Worm (Caenorhabditis elegans) whole organism, mixed stage, embryonic: ENCODE results near the gene sto-2.

Experiments used
- M03D4.4 ChIP-seq: sonication (generic microtip); optimal IDR thresholded peaks from 2 replicates; lab custom pipeline; 2017; ENCODE audit warnings: mild to moderate bottlenecking, missing genetic modification characterization, missing compliant biosample characterization
- bed-3 ChIP-seq: fragments of 200-800 bp; sonication (Bioruptor generic); optimal IDR thresholded peaks from 3 replicates; lab custom pipeline; 2018; ENCODE audit warnings: mild to moderate bottlenecking, missing genetic modification characterization, moderate library complexity, missing compliant biosample characterization
- blmp-1 ChIP-seq: fragments of 150-350 bp; optimal IDR thresholded peaks from 2 replicates; lab custom pipeline; 2014; ENCODE audit warnings: missing biosample characterization, missing genetic modification characterization
- ceh-83 ChIP-seq: fragments of 200-800 bp; sonication (Bioruptor generic); optimal IDR thresholded peaks from 2 replicates; lab custom pipeline; 2018; ENCODE audit warnings: mild to moderate bottlenecking, missing genetic modification characterization, missing compliant biosample characterization
- cnd-1 ChIP-seq: fragments of 200-800 bp; sonication (Bioruptor generic); optimal IDR thresholded peaks from 2 replicates; lab custom pipeline; 2018; ENCODE audit warnings: mild to moderate bottlenecking, missing genetic modification characterization, missing compliant biosample characterization
- elt-3 ChIP-seq: fragments of 150-350 bp; optimal IDR thresholded peaks from 2 replicates; lab custom pipeline; 2014; ENCODE audit warnings: missing biosample characterization, missing genetic modification characterization
- flh-1 ChIP-seq: fragments of 200-800 bp; sonication (Bioruptor generic); optimal IDR thresholded peaks from 2 replicates; lab custom pipeline; 2018; ENCODE audit warnings: mild to moderate bottlenecking, missing genetic modification characterization, moderate library complexity, missing compliant biosample characterization
- ham-2 ChIP-seq: fragments of 200-800 bp; sonication (Bioruptor generic); optimal IDR thresholded peaks from 2 replicates; lab custom pipeline; 2018; ENCODE audit warnings: mild to moderate bottlenecking, missing genetic modification characterization, missing compliant biosample characterization
- hlh-1 ChIP-seq: fragments of 150-350 bp; optimal IDR thresholded peaks from 2 replicates; lab custom pipeline; 2014; ENCODE audit warnings: missing biosample characterization, missing genetic modification reagents, missing genetic modification characterization
- lin-13 ChIP-seq: fragments of 150-350 bp; optimal IDR thresholded peaks from 2 replicates; lab custom pipeline; 2014; ENCODE audit warnings: missing biosample characterization, missing genetic modification characterization
- mab-5 ChIP-seq: fragments of 150-350 bp; optimal IDR thresholded peaks from 2 replicates; lab custom pipeline; 2014; ENCODE audit warnings: missing biosample characterization, missing genetic modification characterization
- mep-1 ChIP-seq: fragments of 150-350 bp; optimal IDR thresholded peaks from 2 replicates; lab custom pipeline; 2017; ENCODE audit warnings: missing biosample characterization, missing genetic modification reagents, missing genetic modification characterization, inconsistent platforms
- mls-2 ChIP-seq: sonication (generic microtip); optimal IDR thresholded peaks from 2 replicates; lab custom pipeline; 2016; ENCODE audit warnings: mild to moderate bottlenecking, missing genetic modification characterization, moderate library complexity, missing compliant biosample characterization
- nhr-12 ChIP-seq: fragments of 150-350 bp; optimal IDR thresholded peaks from 2 replicates; lab custom pipeline; 2014; ENCODE audit warnings: missing biosample characterization, missing genetic modification characterization
- nhr-2 ChIP-seq: fragments of 150-350 bp; optimal IDR thresholded peaks from 2 replicates; lab custom pipeline; 2014; ENCODE audit warnings: missing biosample characterization, missing genetic modification characterization
- nhr-76 ChIP-seq: sonication (generic microtip); optimal IDR thresholded peaks from 2 replicates; lab custom pipeline; 2017; ENCODE audit warnings: missing biosample characterization, missing genetic modification characterization
- sem-2 ChIP-seq: fragments of 200-800 bp; sonication (Bioruptor generic); optimal IDR thresholded peaks from 2 replicates; lab custom pipeline; 2018; ENCODE audit warnings: mild to moderate bottlenecking, missing genetic modification characterization, missing compliant biosample characterization
- snpc-4 ChIP-seq: fragments of 150-350 bp; optimal IDR thresholded peaks from 2 replicates; lab custom pipeline; 2014; ENCODE audit warnings: missing biosample characterization, missing genetic modification characterization
- sptf-1 ChIP-seq: sonication (generic microtip); optimal IDR thresholded peaks from 2 replicates; lab custom pipeline; 2017; ENCODE audit warnings: mild to moderate bottlenecking, missing genetic modification characterization, moderate library complexity, missing compliant biosample characterization
- unc-62 ChIP-seq: fragments of 150-350 bp; optimal IDR thresholded peaks from 2 replicates; lab custom pipeline; 2014; ENCODE audit warnings: missing biosample characterization, missing genetic modification reagents, missing genetic modification characterization

The sto-2 gene

DNA sequence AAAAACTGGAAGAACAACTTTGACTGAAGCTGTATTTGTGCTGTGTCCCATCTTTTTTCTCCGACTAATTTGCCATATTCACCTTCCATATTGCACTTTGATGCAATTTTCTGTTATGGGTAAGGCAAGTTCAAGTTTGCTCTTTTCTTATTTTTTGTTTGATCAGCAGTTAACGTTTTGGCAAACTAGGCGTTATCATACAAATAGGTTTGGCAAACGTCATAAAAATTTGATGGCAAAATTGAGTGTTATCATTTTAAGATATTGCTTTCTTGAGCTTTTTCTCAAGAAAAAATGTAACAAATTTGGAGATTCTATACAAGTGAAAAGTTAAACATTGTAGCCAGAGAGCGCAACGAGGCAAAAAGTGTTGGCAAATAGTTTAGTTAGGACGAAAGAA is 61.2 kb downstream of the sto-2 start:
- TF ChIP-seq bed-3 (GFP tag; lab: Kevin White, UChicago) (no peak), hlh-1 (no peak), M03D4.4 (tag; lab: Kevin White, UChicago) (no peak), blmp-1 (no peak), snpc-4 (no peak), mls-2 (no peak), nhr-76 (tag; lab: Kevin White, UChicago) (no peak), lin-13 (tag; lab: Kevin White, UChicago) (no peak), unc-62 (GFP tag; lab: Kevin White, UChicago) (no peak), flh-1 (no peak), cnd-1 (no peak), elt-3 (tag; lab: Kevin White, UChicago) (no peak), nhr-2 (tag; lab: Kevin White, UChicago) (no peak), nhr-12 (tag; lab: Kevin White, UChicago) (no peak), mep-1 (tag; lab: Kevin White, UChicago) (no peak), sptf-1 (tag; lab: Kevin White, UChicago) (no peak), sem-2 (GFP tag; lab: Kevin White, UChicago) (no peak), mab-5 (no peak), ceh-83 (GFP tag; lab: Kevin White, UChicago) (no peak), ham-2 (GFP tag; lab: Kevin White, UChicago) (no peak)

- TF ChIP-seq ceh-83 (GFP tag; lab: Kevin White, UChicago) (no peak), sptf-1 (tag; lab: Kevin White, UChicago) (no peak)
These were observed 62.8 kb downstream of the sto-2 start for ce11 chrX:5260389-5260788.
